Fruit fly (Drosophila melanogaster) whole organism, embryonic: ENCODE measurements around the gene CG10431.

Source experiments
- Antp ChIP-seq: fragments of 200-800 bp; sonication (Bioruptor generic); optimal IDR thresholded peaks from 3 replicates; lab custom pipeline; 2016; ENCODE audit warnings: missing biosample characterization, missing genetic modification characterization
- BEAF-32 ChIP-seq: fragments of 200-800 bp; sonication (Bioruptor generic); optimal IDR thresholded peaks from 3 replicates; lab custom pipeline; 2017; ENCODE audit warnings: missing biosample characterization, missing genetic modification characterization, mild to moderate bottlenecking, moderate library complexity, missing genetic modification reagents
- CG10147 ChIP-seq: fragments of 200-800 bp; sonication (Bioruptor generic); optimal IDR thresholded peaks from 2 replicates; lab custom pipeline; 2019; ENCODE audit warnings: missing biosample characterization, mild to moderate bottlenecking, missing genetic modification characterization, moderate library complexity
- CG1024 ChIP-seq: fragments of 200-800 bp; sonication (Bioruptor generic); IDR thresholded peaks from 2 replicates; pipeline ENCODE4 v1.3.6; 2022; ENCODE audit warnings: missing biosample characterization, missing genetic modification characterization
- CG10431 ChIP-seq: fragments of 200-800 bp; sonication (Bioruptor generic); optimal IDR thresholded peaks from 3 replicates; lab custom pipeline; 2018; ENCODE audit warnings: missing biosample characterization, mild to moderate bottlenecking, missing genetic modification characterization
- CG10462 ChIP-seq: fragments of 200-800 bp; sonication (Bioruptor generic); optimal IDR thresholded peaks from 2 replicates; lab custom pipeline; 2016; ENCODE audit warnings: missing biosample characterization, missing genetic modification characterization
- CG11398 ChIP-seq: fragments of 200-800 bp; sonication (Bioruptor generic); optimal IDR thresholded peaks from 2 replicates; lab custom pipeline; 2016; ENCODE audit warnings: missing biosample characterization, missing genetic modification characterization
- CG15479 ChIP-seq: fragments of 200-800 bp; sonication (Bioruptor generic); optimal IDR thresholded peaks from 3 replicates; lab custom pipeline; 2019; ENCODE audit warnings: missing biosample characterization, mild to moderate bottlenecking, missing genetic modification characterization, moderate library complexity
- CG18011 ChIP-seq: fragments of 200-800 bp; sonication (Bioruptor generic); optimal IDR thresholded peaks from 2 replicates; lab custom pipeline; 2017; ENCODE audit warnings: missing biosample characterization, missing genetic modification characterization, mild to moderate bottlenecking, moderate library complexity, missing genotype
- CG2120 ChIP-seq: fragments of 200-800 bp; sonication (Bioruptor generic); optimal IDR thresholded peaks from 3 replicates; lab custom pipeline; 2016; ENCODE audit warnings: missing biosample characterization, missing genetic modification characterization
- CG2875 ChIP-seq: fragments of 200-800 bp; sonication (Bioruptor generic); optimal IDR thresholded peaks from 2 replicates; lab custom pipeline; 2017; ENCODE audit warnings: missing biosample characterization, mild to moderate bottlenecking, missing genetic modification characterization, missing genetic modification reagents
- CG33213 ChIP-seq: fragments of 200-800 bp; sonication (Bioruptor generic); optimal IDR thresholded peaks from 3 replicates; lab custom pipeline; 2016; ENCODE audit warnings: missing biosample characterization, missing genetic modification characterization
- CG5245 ChIP-seq: fragments of 200-800 bp; sonication (Bioruptor generic); optimal IDR thresholded peaks from 3 replicates; lab custom pipeline; 2016; ENCODE audit warnings: missing biosample characterization, missing genetic modification characterization
- CG7357 ChIP-seq: fragments of 200-800 bp; sonication (Bioruptor generic); IDR thresholded peaks from 3 replicates; pipeline ENCODE4 v1.3.6; 2022; ENCODE audit warnings: missing biosample characterization, missing genetic modification characterization
- CG7372 ChIP-seq: fragments of 200-800 bp; sonication (Bioruptor generic); IDR thresholded peaks from 2 replicates; pipeline ENCODE4 v1.3.6; 2022; ENCODE audit warnings: missing biosample characterization, missing genetic modification characterization
- CG7786 ChIP-seq: fragments of 200-800 bp; sonication (Bioruptor generic); optimal IDR thresholded peaks from 2 replicates; lab custom pipeline; 2016; ENCODE audit warnings: missing biosample characterization, missing genetic modification characterization
- CG9215 ChIP-seq: fragments of 200-800 bp; sonication (Bioruptor generic); IDR thresholded peaks from 2 replicates; pipeline ENCODE4 v1.3.6; 2022; ENCODE audit warnings: missing biosample characterization, missing genetic modification characterization
- CG9437 ChIP-seq: fragments of 200-800 bp; sonication (Bioruptor generic); optimal IDR thresholded peaks from 2 replicates; lab custom pipeline; 2018; ENCODE audit warnings: missing biosample characterization, mild to moderate bottlenecking, missing genetic modification characterization
- HLHmδ ChIP-seq: fragments of 200-800 bp; sonication (Bioruptor generic); optimal IDR thresholded peaks from 2 replicates; lab custom pipeline; 2018; ENCODE audit warnings: missing biosample characterization, mild to moderate bottlenecking, missing genetic modification characterization, moderate library complexity
- Hey ChIP-seq: fragments of 200-800 bp; sonication (Bioruptor generic); optimal IDR thresholded peaks from 3 replicates; lab custom pipeline; 2018; ENCODE audit warnings: missing biosample characterization, mild to moderate bottlenecking, missing genetic modification characterization
- Kr ChIP-seq: fragments of 200-800 bp; sonication (Bioruptor generic); optimal IDR thresholded peaks from 2 replicates; lab custom pipeline; 2017; ENCODE audit warnings: missing biosample characterization, mild to moderate bottlenecking, missing genetic modification characterization
- MBD-R2 ChIP-seq: fragments of 200-800 bp; sonication (Bioruptor generic); IDR thresholded peaks from 2 replicates; pipeline ENCODE4 v1.3.6; 2022; ENCODE audit warnings: missing biosample characterization, missing genetic modification characterization
- Mes4 ChIP-seq: fragments of 200-800 bp; sonication (Bioruptor generic); optimal IDR thresholded peaks from 2 replicates; lab custom pipeline; 2016; ENCODE audit warnings: missing biosample characterization, missing genetic modification characterization
- Myb ChIP-seq: fragments of 200-800 bp; sonication (Bioruptor generic); optimal IDR thresholded peaks from 2 replicates; lab custom pipeline; 2016; ENCODE audit warnings: missing biosample characterization, missing genetic modification characterization
- TFAM ChIP-seq: fragments of 200-800 bp; sonication (Bioruptor generic); optimal IDR thresholded peaks from 2 replicates; lab custom pipeline; 2017; ENCODE audit warnings: missing biosample characterization, missing genetic modification characterization, inconsistent platforms
- Xbp1 ChIP-seq: fragments of 200-800 bp; sonication (Bioruptor generic); optimal IDR thresholded peaks from 3 replicates; lab custom pipeline; 2016; ENCODE audit warnings: missing biosample characterization, mild to moderate bottlenecking, missing genetic modification characterization
- ap ChIP-seq: fragments of 200-800 bp; sonication (Bioruptor generic); IDR thresholded peaks from 2 replicates; pipeline ENCODE4 v1.3.6; 2022; ENCODE audit warnings: missing biosample characterization, missing genetic modification characterization
- ato ChIP-seq: fragments of 200-800 bp; sonication (Bioruptor generic); IDR thresholded peaks from 2 replicates; pipeline ENCODE4 v1.3.6; 2022; ENCODE audit warnings: missing biosample characterization, missing genetic modification characterization; ENCODE audit not compliant: partially characterized antibody
- bigmax ChIP-seq: fragments of 200-800 bp; sonication (Bioruptor generic); optimal IDR thresholded peaks from 2 replicates; lab custom pipeline; 2018; ENCODE audit warnings: missing biosample characterization, mild to moderate bottlenecking, missing genetic modification characterization
- br ChIP-seq: fragments of >200 bp; optimal IDR thresholded peaks from 2 replicates; lab custom pipeline; 2017
- chif ChIP-seq, 2 experiments: fragments of 200-800 bp; sonication (Bioruptor generic); optimal IDR thresholded peaks; 3 replicates each; lab custom pipeline; 2016; ENCODE audit warnings: missing biosample characterization in 2 of 2, missing genetic modification characterization in 2 of 2
- ci ChIP-seq: fragments of 200-800 bp; sonication (Bioruptor generic); IDR thresholded peaks from 3 replicates; pipeline ENCODE4 v1.3.6; 2022; ENCODE audit warnings: missing biosample characterization, missing genetic modification characterization
- dati ChIP-seq: fragments of 200-800 bp; sonication (Bioruptor generic); IDR thresholded peaks from 2 replicates; pipeline ENCODE4 v1.3.6; 2022; ENCODE audit warnings: missing biosample characterization, missing genetic modification characterization
- disco-r ChIP-seq: fragments of 200-800 bp; sonication (Bioruptor generic); optimal IDR thresholded peaks from 2 replicates; lab custom pipeline; 2016; ENCODE audit warnings: missing biosample characterization, missing genetic modification characterization
- grau ChIP-seq: fragments of 200-800 bp; optimal IDR thresholded peaks from 3 replicates; lab custom pipeline; 2019; ENCODE audit warnings: missing biosample characterization, mild to moderate bottlenecking, missing genetic modification characterization, moderate library complexity
- kay ChIP-seq: fragments of 200-800 bp; sonication (Bioruptor generic); optimal IDR thresholded peaks from 2 replicates; lab custom pipeline; 2016; ENCODE audit warnings: missing biosample characterization, missing genetic modification characterization
- ken ChIP-seq: fragments of 200-800 bp; sonication (Bioruptor generic); IDR thresholded peaks from 3 replicates; pipeline ENCODE4 v1.3.6; 2022; ENCODE audit warnings: missing biosample characterization, missing genetic modification characterization
- lmd ChIP-seq: fragments of 200-800 bp; sonication (Bioruptor generic); IDR thresholded peaks from 2 replicates; pipeline ENCODE4 v1.3.6; 2022; ENCODE audit warnings: missing biosample characterization, missing genetic modification characterization
- lola ChIP-seq, 3 experiments: fragments of >200 bp in 2 of 3; fragments of 200-800 bp in 1 of 3; sonication (Bioruptor generic) in 1 of 3; optimal IDR thresholded peaks; 2 replicates each; lab custom pipeline; 2017 to 2019; ENCODE audit warnings: missing biosample characterization in 3 of 3, missing genetic modification characterization in 3 of 3, mild to moderate bottlenecking in 1 of 3, moderate library complexity in 1 of 3
- maf-S ChIP-seq: fragments of 200-800 bp; sonication (Bioruptor generic); optimal IDR thresholded peaks from 2 replicates; lab custom pipeline; 2016; ENCODE audit warnings: missing biosample characterization, missing genetic modification characterization
- onecut ChIP-seq: fragments of 200-800 bp; sonication (Bioruptor generic); IDR thresholded peaks from 2 replicates; pipeline ENCODE4 v1.3.6; 2022; ENCODE audit warnings: missing biosample characterization, missing genetic modification characterization
- pho ChIP-seq: fragments of 200-800 bp; sonication (Bioruptor generic); optimal IDR thresholded peaks from 2 replicates; lab custom pipeline; 2016; ENCODE audit warnings: missing biosample characterization, missing genetic modification characterization
- psq ChIP-seq: fragments of 200-800 bp; sonication (Bioruptor generic); optimal IDR thresholded peaks from 2 replicates; lab custom pipeline; 2017; ENCODE audit warnings: missing biosample characterization, missing genetic modification characterization
- repo ChIP-seq: fragments of 200-800 bp; sonication (Bioruptor generic); optimal IDR thresholded peaks from 2 replicates; lab custom pipeline; 2016; ENCODE audit warnings: missing biosample characterization, missing genetic modification characterization
- rib ChIP-seq: fragments of 200-800 bp; sonication (Bioruptor generic); IDR thresholded peaks from 2 replicates; pipeline ENCODE4 v1.3.6; 2022; ENCODE audit warnings: missing biosample characterization, missing genetic modification characterization
- shn ChIP-seq: fragments of 200-800 bp; sonication (Bioruptor generic); optimal IDR thresholded peaks from 3 replicates; lab custom pipeline; 2016; ENCODE audit warnings: missing biosample characterization, missing genetic modification characterization
- tio ChIP-seq: fragments of 200-800 bp; sonication (Bioruptor generic); optimal IDR thresholded peaks from 2 replicates; lab custom pipeline; 2017; ENCODE audit warnings: missing biosample characterization, missing genetic modification characterization, inconsistent platforms
- wor ChIP-seq: fragments of 200-800 bp; sonication (Bioruptor generic); IDR thresholded peaks from 2 replicates; pipeline ENCODE4 v1.3.6; 2022; ENCODE audit warnings: missing biosample characterization, missing genetic modification characterization
- z ChIP-seq: fragments of 200-800 bp; sonication (Bioruptor generic); IDR thresholded peaks from 3 replicates; pipeline ENCODE4 v1.3.6; 2022; ENCODE audit warnings: missing biosample characterization, missing genetic modification characterization
- zen ChIP-seq: fragments of 200-800 bp; sonication (Bioruptor generic); optimal IDR thresholded peaks from 3 replicates; lab custom pipeline; 2018; ENCODE audit warnings: missing biosample characterization, mild to moderate bottlenecking, missing genetic modification characterization, moderate library complexity
- zen2 ChIP-seq: fragments of 200-800 bp; sonication (Bioruptor generic); IDR thresholded peaks from 3 replicates; pipeline ENCODE4 v1.3.6; 2022; ENCODE audit warnings: missing biosample characterization, missing genetic modification characterization; ENCODE audit not compliant: partially characterized antibody

CG10431 gene

dm6 chr2L:19009130-19009529 lies 34.6 kb downstream of the CG10431 start, which contains the start of gene RpL30 (continued):
- TF ChIP-seq CG7786 (GFP tag; lab: Kevin White, UChicago) (peak; percentile 82), CG7372 (GFP tag; lab: Robert Waterston, UW) (peak; percentile 43; the same call in 1 of the 2 replicates), maf-S (GFP tag; lab: Kevin White, UChicago) (peak; percentile 90), pho (GFP tag; lab: Kevin White, UChicago) (peak; percentile 89), CG9215 (GFP tag; lab: Robert Waterston, UW) (peak; percentile 60), ken (peak; percentile 88), onecut (GFP tag; lab: Robert Waterston, UW) (peak; percentile 91), Myb (GFP tag; lab: Kevin White, UChicago) (peak; percentile 89), zen2 (GFP tag; lab: Robert Waterston, UW) (no peak), Hey (tag; lab: Kevin White, UChicago) (peak; percentile 84), tio (GFP tag; lab: Kevin White, UChicago) (peak; percentile 61), grau (tag; lab: Kevin White, UChicago) (peak; percentile 80), rib (GFP tag; lab: Robert Waterston, UW) (peak; percentile 76), MBD-R2 (GFP tag; lab: Robert Waterston, UW) (peak; percentile 77), HLHmδ (peak; percentile 99), CG10462 (GFP tag; lab: Kevin White, UChicago) (peak; percentile 77), bigmax (GFP tag; lab: Kevin White, UChicago) (peak; percentile 89), Mes4 (GFP tag; lab: Kevin White, UChicago) (peak; percentile 98), CG1024 (GFP tag; lab: Robert Waterston, UW) (peak; percentile 71), ci (GFP tag; lab: Robert Waterston, UW) (peak; percentile 99), CG7357 (GFP tag; lab: Robert Waterston, UW) (peak; percentile 55; the same call in 2 of the 3 replicates), lmd (GFP tag; lab: Robert Waterston, UW) (peak; percentile 72), CG10431 (GFP tag; lab: Kevin White, UChicago) (peak; percentile 94), psq (GFP tag; lab: Kevin White, UChicago) (peak; percentile 79), Xbp1 (GFP tag; lab: Kevin White, UChicago) (peak; percentile 87), Kr (GFP tag; lab: Kevin White, UChicago) (peak; percentile 94), shn (GFP tag; lab: Kevin White, UChicago) (peak; percentile 87), br (lab: Kevin White, UChicago) (no peak), CG5245 (GFP tag; lab: Kevin White, UChicago) (peak; percentile 80), CG9437 (GFP tag; lab: Kevin White, UChicago) (peak; percentile 67), ato (GFP tag; lab: Robert Waterston, UW) (peak; percentile 40; the same call in 1 of the 2 replicates), Antp (GFP tag; lab: Kevin White, UChicago) (peak; percentile 79), CG33213 (GFP tag; lab: Kevin White, UChicago) (peak; percentile 98), dati (GFP tag; lab: Robert Waterston, UW) (peak; percentile 65), CG15479 (GFP tag; lab: Kevin White, UChicago) (peak; percentile 23), CG18011 (GFP tag; lab: Kevin White, UChicago) (peak; percentile 83), chif (GFP tag; optimal IDR thresholded peaks at IDR 0.05; lab: Kevin White, UChicago) (peak; percentile 70 to 87), TFAM (GFP tag; lab: Kevin White, UChicago) (peak; percentile 69), CG10147 (GFP tag; lab: Kevin White, UChicago) (peak; percentile 85), CG2875 (GFP tag; lab: Kevin White, UChicago) (peak; percentile 92), repo (GFP tag; lab: Kevin White, UChicago) (peak; percentile 90), CG2120 (GFP tag; lab: Kevin White, UChicago) (peak; percentile 81), kay (GFP tag; lab: Kevin White, UChicago) (peak; percentile 59), BEAF-32 (peak; percentile 76), zen (peak; percentile 87), lola (GFP tag; optimal IDR thresholded peaks at IDR 0.05; lab: Kevin White, UChicago) (peak in 1 of 3 experiments; percentile 62), wor (GFP tag; lab: Robert Waterston, UW) (peak; percentile 43), z (GFP tag; lab: Robert Waterston, UW) (peak; percentile 71; the same call in 2 of the 3 replicates), disco-r (GFP tag; lab: Kevin White, UChicago) (peak; percentile 84), ap (GFP tag; lab: Robert Waterston, UW) (peak; percentile 61; the same call in 1 of the 2 replicates), CG11398 (peak; percentile 94)
